Worm (Caenorhabditis elegans) whole organism, L3 larva: ENCODE measurements around the gene acl-5.

Source experiments
- ZK546.5 ChIP-seq: sonication (generic microtip); optimal IDR thresholded peaks from 2 replicates; lab custom pipeline; 2017; ENCODE audit warnings: missing biosample characterization, missing genetic modification characterization
- daf-12 ChIP-seq: fragments of 150-350 bp; optimal IDR thresholded peaks from 2 replicates; lab custom pipeline; 2014; ENCODE audit warnings: missing biosample characterization, missing genetic modification reagents, missing genetic modification characterization
- mdl-1 ChIP-seq: fragments of 150-350 bp; optimal IDR thresholded peaks from 2 replicates; lab custom pipeline; 2014; ENCODE audit warnings: missing biosample characterization, missing genetic modification characterization
- nhr-11 ChIP-seq: fragments of 150-350 bp; optimal IDR thresholded peaks from 2 replicates; lab custom pipeline; 2014; ENCODE audit warnings: missing biosample characterization, missing genetic modification characterization
- nhr-12 ChIP-seq: fragments of 150-350 bp; optimal IDR thresholded peaks from 2 replicates; lab custom pipeline; 2014; ENCODE audit warnings: missing biosample characterization, missing genetic modification characterization
- nhr-76 ChIP-seq: fragments of 150-350 bp; sonication (generic microtip); optimal IDR thresholded peaks from 5 replicates; lab custom pipeline; 2014; ENCODE audit warnings: missing biosample characterization, missing genetic modification characterization
- sea-2 ChIP-seq: fragments of 150-350 bp; sonication (generic microtip); optimal IDR thresholded peaks from 4 replicates; lab custom pipeline; 2014; ENCODE audit warnings: missing biosample characterization, missing genetic modification reagents, missing genetic modification characterization
- zag-1 ChIP-seq: fragments of 150-350 bp; optimal IDR thresholded peaks from 2 replicates; lab custom pipeline; 2014; ENCODE audit warnings: missing biosample characterization, missing genetic modification characterization
- ztf-11 ChIP-seq: fragments of 150-350 bp; optimal IDR thresholded peaks from 2 replicates; lab custom pipeline; 2014; ENCODE audit warnings: missing biosample characterization, missing genetic modification characterization

DNA sequence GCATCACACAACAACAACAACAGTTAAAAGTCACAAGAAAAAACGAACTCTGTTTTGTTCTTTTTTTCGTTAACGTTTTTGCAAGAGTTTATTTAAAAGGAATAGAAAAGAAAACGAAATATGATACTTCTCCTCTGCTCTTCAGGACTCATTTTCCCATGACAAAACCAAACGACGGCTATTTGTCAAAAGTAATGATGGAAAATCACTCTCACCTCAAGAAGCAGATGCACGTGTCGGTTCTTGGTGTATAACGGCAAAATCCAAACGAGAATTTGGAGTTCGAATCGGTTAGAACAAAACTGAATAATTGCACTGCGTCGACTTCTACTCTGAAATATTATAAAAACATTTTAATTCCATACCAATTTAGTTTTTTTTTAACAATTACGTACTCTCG lies 49.7 kb upstream of the acl-5 start:
- TF ChIP-seq daf-12 (no peak), nhr-12 (tag; lab: Kevin White, UChicago) (no peak), mdl-1 (tag; lab: Kevin White, UChicago) (no peak), nhr-76 (no peak), nhr-11 (tag; lab: Kevin White, UChicago) (no peak), ZK546.5 (tag; lab: Kevin White, UChicago) (no peak), sea-2 (GFP tag; lab: Kevin White, UChicago) (no peak), ztf-11 (tag; lab: Kevin White, UChicago) (no peak), zag-1 (tag; lab: Kevin White, UChicago) (no peak)
